Worm (Caenorhabditis elegans) whole organism, young adult: ENCODE measurements around the gene C10C5.3.
A peak's percentile ranks its signal among the peaks of the same experiment; 100 is the strongest.

Source experiments
- B0019.2 ChIP-seq: fragments of 200-800 bp; sonication (Bioruptor generic); conservative IDR thresholded peaks from 2 replicates; pipeline ENCODE4 v1.3.6; 2022; ENCODE audit warnings: missing genetic modification reagents, missing genetic modification characterization, missing compliant biosample characterization
- B0336.3 ChIP-seq: fragments of 200-800 bp; sonication (Bioruptor generic); IDR thresholded peaks from 2 replicates; pipeline ENCODE4 v1.3.6; 2022; ENCODE audit warnings: missing genetic modification characterization, missing compliant biosample characterization
- F33H1.4 ChIP-seq: fragments of 200-800 bp; sonication (Bioruptor generic); IDR thresholded peaks from 2 replicates; pipeline ENCODE4 v1.3.6; 2022; ENCODE audit warnings: missing genetic modification reagents, missing genetic modification characterization, missing compliant biosample characterization
- Y53F4B.3 ChIP-seq: fragments of 200-800 bp; sonication (Bioruptor generic); IDR thresholded peaks from 2 replicates; pipeline ENCODE4 v1.3.6; 2022; ENCODE audit warnings: missing genetic modification reagents, missing genetic modification characterization, missing compliant biosample characterization
- ZK185.1 ChIP-seq: sonication (generic microtip); optimal IDR thresholded peaks from 2 replicates; lab custom pipeline; 2016; ENCODE audit warnings: mild to moderate bottlenecking, missing genetic modification characterization, missing compliant biosample characterization; ENCODE audit not compliant: poor library complexity, severe bottlenecking
- attf-5 ChIP-seq: fragments of 200-800 bp; sonication (Bioruptor generic); optimal IDR thresholded peaks from 2 replicates; lab custom pipeline; 2018; ENCODE audit warnings: mild to moderate bottlenecking, missing genetic modification characterization, missing compliant biosample characterization
- bed-1 ChIP-seq: fragments of 200-800 bp; sonication (Bioruptor generic); IDR thresholded peaks from 2 replicates; pipeline ENCODE4 v1.3.6; 2022; ENCODE audit warnings: missing genetic modification reagents, missing genetic modification characterization, missing compliant biosample characterization
- cebp-1 ChIP-seq, 2 experiments: fragments of 200-800 bp in 1 of 2; sonication (Bioruptor generic) in 1 of 2; sonication (generic microtip) in 1 of 2; IDR thresholded peaks in 1 of 2; optimal IDR thresholded peaks in 1 of 2; 2 replicates each; pipeline versions ENCODE4 v1.3.6 to Lab custom; 2017 to 2022; ENCODE audit warnings: missing compliant biosample characterization in 2 of 2, missing genetic modification characterization in 2 of 2, mild to moderate bottlenecking in 1 of 2, missing genetic modification reagents in 1 of 2, moderate library complexity in 1 of 2
- ceh-40 ChIP-seq: fragments of 200-800 bp; sonication (Bioruptor generic); IDR thresholded peaks from 2 replicates; pipeline ENCODE4 v1.3.6; 2022; ENCODE audit warnings: missing genetic modification characterization, missing compliant biosample characterization
- ceh-58 ChIP-seq: fragments of 200-800 bp; sonication (Bioruptor generic); IDR thresholded peaks from 2 replicates; pipeline ENCODE4 v1.3.6; 2022; ENCODE audit warnings: missing genetic modification characterization, missing compliant biosample characterization
- die-1 ChIP-seq: sonication (generic microtip); optimal IDR thresholded peaks from 2 replicates; lab custom pipeline; 2016; ENCODE audit warnings: missing genotype, mild to moderate bottlenecking, missing genetic modification characterization, missing compliant biosample characterization
- dpl-1 ChIP-seq: fragments of 150-350 bp; optimal IDR thresholded peaks from 2 replicates; lab custom pipeline; 2014; ENCODE audit warnings: missing biosample characterization, missing genetic modification reagents, missing genetic modification characterization
- efl-1 ChIP-seq: fragments of 150-350 bp; optimal IDR thresholded peaks from 2 replicates; lab custom pipeline; 2014; ENCODE audit warnings: missing biosample characterization, missing genetic modification reagents, missing genetic modification characterization
- egl-44 ChIP-seq: fragments of 200-800 bp; sonication (Bioruptor generic); IDR thresholded peaks from 2 replicates; pipeline ENCODE4 v1.3.6; 2022; ENCODE audit warnings: missing genetic modification reagents, missing genetic modification characterization, missing compliant biosample characterization
- ekl-4 ChIP-seq: fragments of 200-800 bp; sonication (Bioruptor generic); IDR thresholded peaks from 2 replicates; pipeline ENCODE4 v1.3.6; 2022; ENCODE audit warnings: missing genetic modification reagents, missing genetic modification characterization, missing compliant biosample characterization
- fkh-3 ChIP-seq: sonication (generic microtip); optimal IDR thresholded peaks from 2 replicates; lab custom pipeline; 2016; ENCODE audit warnings: mild to moderate bottlenecking, missing genetic modification characterization, missing compliant biosample characterization
- him-1 ChIP-seq: sonication (generic microtip); optimal IDR thresholded peaks from 2 replicates; lab custom pipeline; 2016; ENCODE audit warnings: missing genotype, missing genetic modification reagents, missing genetic modification characterization, missing compliant biosample characterization
- hmg-1.2 ChIP-seq: fragments of 200-800 bp; sonication (Bioruptor generic); IDR thresholded peaks from 2 replicates; pipeline ENCODE4 v1.3.6; 2022; ENCODE audit warnings: missing genetic modification reagents, missing genetic modification characterization, missing compliant biosample characterization
- lin-26 ChIP-seq: fragments of 200-800 bp; sonication (Bioruptor generic); IDR thresholded peaks from 2 replicates; pipeline ENCODE4 v1.3.6; 2022; ENCODE audit warnings: missing genetic modification reagents, missing genetic modification characterization, missing compliant biosample characterization
- lin-40 ChIP-seq: sonication (generic microtip); optimal IDR thresholded peaks from 2 replicates; lab custom pipeline; 2016; ENCODE audit warnings: missing genetic modification characterization, mild to moderate bottlenecking, missing compliant biosample characterization, missing genotype, missing genetic modification reagents
- mcd-1 ChIP-seq: fragments of 200-800 bp; sonication (Bioruptor generic); IDR thresholded peaks from 2 replicates; pipeline ENCODE4 v1.3.6; 2022; ENCODE audit warnings: missing genetic modification reagents, missing genetic modification characterization, missing compliant biosample characterization
- nfya-2 ChIP-seq: fragments of 200-800 bp; sonication (Bioruptor generic); IDR thresholded peaks from 2 replicates; pipeline ENCODE4 v1.3.6; 2022; ENCODE audit warnings: missing genetic modification reagents, missing genetic modification characterization, missing compliant biosample characterization
- nfyb-1 ChIP-seq: fragments of 200-800 bp; sonication (Bioruptor generic); IDR thresholded peaks from 2 replicates; pipeline ENCODE4 v1.3.6; 2022; ENCODE audit warnings: missing genetic modification reagents, missing genetic modification characterization, missing compliant biosample characterization
- nhr-80 ChIP-seq: sonication (generic microtip); optimal IDR thresholded peaks from 2 replicates; lab custom pipeline; 2016; ENCODE audit warnings: missing genetic modification characterization, missing compliant biosample characterization
- pbrm-1 ChIP-seq: fragments of 200-800 bp; sonication (Bioruptor generic); IDR thresholded peaks from 2 replicates; pipeline ENCODE4 v1.3.6; 2022; ENCODE audit warnings: missing genetic modification reagents, missing genetic modification characterization, missing compliant biosample characterization
- pha-4 ChIP-seq: fragments of 150-350 bp; sonication (generic microtip); optimal IDR thresholded peaks from 2 replicates; lab custom pipeline; 2014; ENCODE audit warnings: missing biosample characterization, missing genetic modification reagents, missing genetic modification characterization
- rcor-1 ChIP-seq: fragments of 200-800 bp; sonication (Bioruptor generic); IDR thresholded peaks from 2 replicates; pipeline ENCODE4 v1.3.6; 2022; ENCODE audit warnings: missing genetic modification reagents, missing genetic modification characterization, missing compliant biosample characterization
- rpc-1 ChIP-seq, 2 experiments: fragments of 150-350 bp in 1 of 2; sonication (generic microtip) in 1 of 2; optimal IDR thresholded peaks; 2 replicates each; lab custom pipeline; 2014 to 2018; ENCODE audit warnings: missing biosample characterization in 1 of 2, missing genetic modification characterization in 1 of 2, missing genetic modification reagents in 1 of 2, missing genotype in 1 of 2
- snpc-4 ChIP-seq, 5 experiments: fragments of 150-350 bp in 1 of 5; sonication (generic microtip) in 4 of 5; optimal IDR thresholded peaks; 2 replicates each; lab custom pipeline; 2014 to 2018; ENCODE audit warnings: missing genetic modification characterization in 5 of 5, missing biosample characterization in 3 of 5, antibody characterized with exemption in 2 of 5, mild to moderate bottlenecking in 2 of 5, missing compliant biosample characterization in 2 of 5, missing genotype in 2 of 5, moderate library complexity in 2 of 5, missing genetic modification reagents in 1 of 5
- sptf-2 ChIP-seq: fragments of 200-800 bp; sonication (Bioruptor generic); optimal IDR thresholded peaks from 2 replicates; lab custom pipeline; 2018; ENCODE audit warnings: mild to moderate bottlenecking, missing genetic modification characterization, missing compliant biosample characterization
- tbp1 ChIP-seq: fragments of 200-800 bp; sonication (Bioruptor generic); optimal IDR thresholded peaks from 2 replicates; lab custom pipeline; 2018; ENCODE audit warnings: mild to moderate bottlenecking, missing genetic modification characterization, missing compliant biosample characterization
- unc-62 ChIP-seq: fragments of 150-350 bp; optimal IDR thresholded peaks from 2 replicates; lab custom pipeline; 2014; ENCODE audit warnings: missing biosample characterization, missing genetic modification reagents, missing genetic modification characterization
- xnd-1 ChIP-seq: sonication (generic microtip); optimal IDR thresholded peaks from 2 replicates; lab custom pipeline; 2016; ENCODE audit warnings: missing genotype, missing genetic modification reagents, missing genetic modification characterization, missing compliant biosample characterization
- ztf-22 ChIP-seq: fragments of 200-800 bp; sonication (Bioruptor generic); optimal IDR thresholded peaks from 2 replicates; lab custom pipeline; 2018; ENCODE audit warnings: mild to moderate bottlenecking, missing genetic modification characterization, moderate library complexity, missing compliant biosample characterization
- ztf-25 ChIP-seq: fragments of 200-800 bp; sonication (Bioruptor generic); IDR thresholded peaks from 2 replicates; pipeline ENCODE4 v1.3.6; 2022; ENCODE audit warnings: missing genetic modification reagents, missing genetic modification characterization, missing compliant biosample characterization
- ztf-26 ChIP-seq: sonication (generic microtip); optimal IDR thresholded peaks from 2 replicates; lab custom pipeline; 2017; ENCODE audit warnings: missing genetic modification characterization, missing compliant biosample characterization

The C10C5.3 gene

ce11 chrIV:9333007-9333406 is 41.6 kb upstream of the C10C5.3 start (continued):
- no peak for TF ChIP-seq fkh-3 (tag; lab: Kevin White, UChicago)

- TF ChIP-seq attf-5 (GFP tag; lab: Kevin White, UChicago) (peak; percentile 43), rcor-1 (GFP tag; lab: Robert Waterston, UW) (no peak), pha-4 (peak; percentile 15), nhr-80 (tag; lab: Kevin White, UChicago) (peak; percentile 71), B0336.3 (GFP tag; lab: Robert Waterston, UW) (0 out of 2 replicates have a peak, but pooled peaks have one; percentile 26), tbp1 (GFP tag; lab: Kevin White, UChicago) (peak; percentile 8), egl-44 (GFP tag; lab: Robert Waterston, UW) (0 out of 2 replicates have a peak, but pooled peaks have one; percentile 21), ceh-40 (GFP tag; lab: Robert Waterston, UW) (0 out of 2 replicates have a peak, but pooled peaks have one; percentile 13), ztf-25 (GFP tag; lab: Robert Waterston, UW) (no peak), nfya-2 (GFP tag; lab: Robert Waterston, UW) (no peak), hmg-1.2 (peak; percentile 75), mcd-1 (GFP tag; lab: Robert Waterston, UW) (peak; percentile 42; the same call in 1 of the 2 replicates), Y53F4B.3 (GFP tag; lab: Robert Waterston, UW) (no peak), lin-40 (tag; lab: Kevin White, UChicago) (peak; percentile 32), ZK185.1 (tag; lab: Kevin White, UChicago) (peak; percentile 53)
These were observed 38.9 kb upstream of the C10C5.3 start, which contains the start of the genes coa-4 and T20D3.14 for ce11 chrIV:9335552-9336251. Gene coa-4, minus strand, starts transcription at chrIV:9335602. Gene T20D3.14, minus strand, starts transcription at chrIV:9335909.

- TF ChIP-seq ztf-22 (GFP tag; lab: Kevin White, UChicago) (no peak), him-1 (tag; lab: Kevin White, UChicago) (peak; percentile 45)
- TF ChIP-seq, all 124 proteins: peak for 1
These were observed 38.0 kb upstream of the C10C5.3 start, which contains the start of gene T20D3.5 for ce11 chrIV:9336538-9337090. Gene T20D3.5, plus strand, starts transcription at chrIV:9337040.

- no peak for TF ChIP-seq nfyb-1 (GFP tag; lab: Robert Waterston, UW)
- no peak for TF ChIP-seq pbrm-1 (GFP tag; lab: Robert Waterston, UW)
- no peak for TF ChIP-seq xnd-1
- TF ChIP-seq pha-4 = no peak
- TF ChIP-seq, all 124 proteins: peak for 0
These were observed 35.4 kb upstream of the C10C5.3 start, which contains the start of gene T20D3.6 for ce11 chrIV:9339205-9339604. Gene T20D3.6, minus strand, starts transcription at chrIV:9339305.

- TF ChIP-seq F33H1.4 (GFP tag; lab: Robert Waterston, UW) (no peak), dpl-1 (GFP tag; lab: Kevin White, UChicago) (no peak), attf-5 (GFP tag; lab: Kevin White, UChicago) (no peak), him-1 (tag; lab: Kevin White, UChicago) (peak; percentile 22), ztf-26 (tag; lab: Kevin White, UChicago) (no peak), bed-1 (no peak), ceh-40 (GFP tag; lab: Robert Waterston, UW) (no peak), mcd-1 (GFP tag; lab: Robert Waterston, UW) (peak; percentile 84), lin-26 (GFP tag; lab: Robert Waterston, UW) (no peak), ceh-58 (GFP tag; lab: Robert Waterston, UW) (no peak), cebp-1 (GFP tag; IDR thresholded peaks at IDR 0.05; lab: Robert Waterston, UW) (no peak), cebp-1 (tag; optimal IDR thresholded peaks at IDR 0.05; lab: Kevin White, UChicago) (peak; percentile 23), unc-62 (GFP tag; lab: Kevin White, UChicago) (no peak), sptf-2 (GFP tag; lab: Kevin White, UChicago) (no peak), efl-1 (GFP tag; lab: Kevin White, UChicago) (peak; percentile 22), die-1 (tag; lab: Kevin White, UChicago) (no peak), snpc-4 (GFP tag; optimal IDR thresholded peaks at IDR 0.05; lab: Kevin White, UChicago) (no peak), snpc-4 (tag; optimal IDR thresholded peaks at IDR 0.05; lab: Kevin White, UChicago) (peak in 1 of 4 experiments; percentile 6), rpc-1 (optimal IDR thresholded peaks at IDR 0.05; lab: Kevin White, UChicago) (no peak), rpc-1 (tag; optimal IDR thresholded peaks at IDR 0.05; lab: Kevin White, UChicago) (no peak), B0019.2 (GFP tag; lab: Robert Waterston, UW) (no peak), egl-44 (GFP tag; lab: Robert Waterston, UW) (no peak), ekl-4 (GFP tag; lab: Robert Waterston, UW) (no peak)
- TF ChIP-seq, all 124 proteins: peak for 5
These were observed 33.0 kb upstream of the C10C5.3 start, which contains the start of gene vps-26 for ce11 chrIV:9341591-9341990. Gene vps-26, minus strand, starts transcription at chrIV:9341790.
